Fruit fly (Drosophila melanogaster): Measurements from ENCODE around the gene CG2698.

The CG2698 gene

dm6 chr3R:8027203-8027688 is 25.9 kb downstream of the CG2698 start (continued):
- TF ChIP-seq bsh (GFP tag; optimal IDR thresholded peaks at IDR 0.05) (peak; percentile 89 to 91), croc (GFP tag; conservative IDR thresholded peaks at IDR 0.05) (peak; percentile 64; the same call in 2 of the 3 replicates), sd (tag; optimal IDR thresholded peaks at IDR 0.05) (no peak), Dfd (GFP tag; optimal IDR thresholded peaks at IDR 0.05) (no peak), CG2116 (GFP tag; optimal IDR thresholded peaks at IDR 0.05) (peak; percentile 62), CG9609 (GFP tag; optimal IDR thresholded peaks at IDR 0.05) (peak; percentile 44), Hr51 (GFP tag; optimal IDR thresholded peaks at IDR 0.05) (peak; percentile 41 to 96), CG34376 (GFP tag; optimal IDR thresholded peaks at IDR 0.05) (no peak), B-H2 (GFP tag; optimal IDR thresholded peaks at IDR 0.05) (no peak), Mes4 (GFP tag; optimal IDR thresholded peaks at IDR 0.05) (no peak), kni (GFP tag; optimal IDR thresholded peaks at IDR 0.05) (no peak), CG4282 (GFP tag; optimal IDR thresholded peaks at IDR 0.05) (no peak), CG7786 (GFP tag; optimal IDR thresholded peaks at IDR 0.05) (no peak), CG15479 (GFP tag; optimal IDR thresholded peaks at IDR 0.05) (no peak), abd-A (tag; optimal IDR thresholded peaks at IDR 0.05) (no peak), ranshi (GFP tag; IDR thresholded peaks at IDR 0.05) (peak; percentile 69), ems (GFP tag; optimal IDR thresholded peaks at IDR 0.05) (peak; percentile 42), pzg (GFP tag; optimal IDR thresholded peaks at IDR 0.05) (no peak), CG9932 (GFP tag; IDR thresholded peaks at IDR 0.05) (peak; percentile 73), CG9727 (GFP tag; optimal IDR thresholded peaks at IDR 0.05) (peak; percentile 79), Sin3A (optimal IDR thresholded peaks at IDR 0.05) (no peak), danr (GFP tag; IDR thresholded peaks at IDR 0.05) (peak; percentile 50; the same call in 1 of the 2 replicates), tio (GFP tag; optimal IDR thresholded peaks at IDR 0.05) (peak; percentile 81), dati (GFP tag; IDR thresholded peaks at IDR 0.05) (no peak), Poxn (GFP tag; IDR thresholded peaks at IDR 0.05) (peak; percentile 25; the same call in 1 of the 2 replicates), tin (GFP tag; optimal IDR thresholded peaks at IDR 0.05) (peak; percentile 60), CG16779 (GFP tag; IDR thresholded peaks at IDR 0.05) (no peak), CG6791 (GFP tag; IDR thresholded peaks at IDR 0.05; ENCODE audit: partially characterized antibody) (peak; percentile 39; the same call in 1 of the 3 replicates), CG15011 (GFP tag; optimal IDR thresholded peaks at IDR 0.05) (no peak), CG8478 (optimal IDR thresholded peaks at IDR 0.05) (no peak), CG10979 (tag; optimal IDR thresholded peaks at IDR 0.05) (peak; percentile 89), gro (GFP tag; optimal IDR thresholded peaks at IDR 0.05) (no peak), dmrt99B (tag; optimal IDR thresholded peaks at IDR 0.05) (peak; percentile 92), br (optimal IDR thresholded peaks at IDR 0.05) (no peak), Ssrp (tag; optimal IDR thresholded peaks at IDR 0.05) (peak; percentile 93), CG13123 (GFP tag; optimal IDR thresholded peaks at IDR 0.05) (peak; percentile 53), da (GFP tag; optimal IDR thresholded peaks at IDR 0.05) (peak; percentile 4), CG18476 (GFP tag; optimal IDR thresholded peaks at IDR 0.05) (peak; percentile 64), CG15696 (tag; optimal IDR thresholded peaks at IDR 0.05) (peak; percentile 16), BEAF-32 (GFP tag; optimal IDR thresholded peaks at IDR 0.05) (no peak), CG7271 (tag; optimal IDR thresholded peaks at IDR 0.05) (no peak), CG9876 (GFP tag; optimal IDR thresholded peaks at IDR 0.05) (peak; percentile 14), her (GFP tag; optimal IDR thresholded peaks at IDR 0.05) (no peak), so (GFP tag; IDR thresholded peaks at IDR 0.05) (peak; percentile 72), jigr1 (GFP tag; IDR thresholded peaks at IDR 0.05) (no peak), CG2120 (GFP tag; optimal IDR thresholded peaks at IDR 0.05) (peak; percentile 77), CG4854 (GFP tag; optimal IDR thresholded peaks at IDR 0.05) (no peak), seq (GFP tag; IDR thresholded peaks at IDR 0.05) (peak; percentile 50), Pdp1 (GFP tag; optimal IDR thresholded peaks at IDR 0.05) (peak; percentile 45 to 66), trh (GFP tag; optimal IDR thresholded peaks at IDR 0.05) (peak; percentile 43), Trl (optimal IDR thresholded peaks at IDR 0.05) (peak; percentile 75 to 84), Trl (GFP tag; optimal IDR thresholded peaks at IDR 0.05) (peak; percentile 35)

Data from whole organism, embryonic.